Worm (Caenorhabditis elegans): Measurements from ENCODE around the gene T22B7.22.

T22B7.22 gene

ce11 chrX:5709205-5709604, 49.4 kb downstream of the T22B7.22 start (continued):
- no peak for TF ChIP-seq ztf-22 (GFP tag; optimal IDR thresholded peaks at IDR 0.05)
- no peak for TF ChIP-seq egl-18 (GFP tag; IDR thresholded peaks at IDR 0.05)
- no peak for TF ChIP-seq ama-1 (optimal IDR thresholded peaks at IDR 0.05)
- peak in 1 of 2 experiments; percentile 32 for TF ChIP-seq ama-1 (GFP tag; optimal IDR thresholded peaks at IDR 0.05)
- peak; percentile 24 for TF ChIP-seq ztf-18 (tag; optimal IDR thresholded peaks at IDR 0.05)
- no peak for TF ChIP-seq nhr-80 (tag; optimal IDR thresholded peaks at IDR 0.05)
- peak; percentile 21 for TF ChIP-seq mxl-1 (tag; optimal IDR thresholded peaks at IDR 0.05)
- TF ChIP-seq mes-4 (tag; optimal IDR thresholded peaks at IDR 0.05) = peak; percentile 22
- no peak for TF ChIP-seq zfh-2 (GFP tag; conservative IDR thresholded peaks at IDR 0.05)
- peak; percentile 71 for TF ChIP-seq rpc-1 (optimal IDR thresholded peaks at IDR 0.05)
- TF ChIP-seq rpc-1 (tag; optimal IDR thresholded peaks at IDR 0.05) = peak; percentile 94
- peak; percentile 4 for TF ChIP-seq ZK185.1 (tag; optimal IDR thresholded peaks at IDR 0.05; ENCODE audit: poor library complexity, severe bottlenecking)
- no peak for TF ChIP-seq F55B11.4 (tag; optimal IDR thresholded peaks at IDR 0.05; ENCODE audit: borderline replicate concordance, insufficient read depth)
- TF ChIP-seq die-1 (tag; optimal IDR thresholded peaks at IDR 0.05) = peak; percentile 62
- no peak for TF ChIP-seq nfya-2 (GFP tag; IDR thresholded peaks at IDR 0.05)
- TF ChIP-seq hsf-1 (GFP tag; IDR thresholded peaks at IDR 0.05) = no peak
- no peak for TF ChIP-seq snpc-3.4 (tag; optimal IDR thresholded peaks at IDR 0.05)
- peak; percentile 45 for TF ChIP-seq snpc-1.3 (tag; optimal IDR thresholded peaks at IDR 0.05; ENCODE audit: insufficient read depth)
- TF ChIP-seq lsl-1 (GFP tag; optimal IDR thresholded peaks at IDR 0.05) = no peak
- TF ChIP-seq ceh-40 (GFP tag; IDR thresholded peaks at IDR 0.05) = peak; percentile 58; the same call in 1 of the 2 replicates
- no peak for TF ChIP-seq Y53F4B.3 (GFP tag; IDR thresholded peaks at IDR 0.05)
- TF ChIP-seq madf-6 (GFP tag; IDR thresholded peaks at IDR 0.05) = peak; percentile 47
- no peak for TF ChIP-seq dpl-1 (GFP tag; optimal IDR thresholded peaks at IDR 0.05)
- TF ChIP-seq Y56A3A.18 (GFP tag; IDR thresholded peaks at IDR 0.05) = 0 out of 2 replicates have a peak, but pooled peaks have one; percentile 61
